Fruit fly (Drosophila melanogaster) whole organism, wandering third instar larva: ENCODE data around the gene CG7006.

ENCODE experiments used
- Abd-B ChIP-seq: fragments of >200 bp; optimal IDR thresholded peaks from 2 replicates; lab custom pipeline; 2017; ENCODE audit warnings: missing biosample characterization, missing genetic modification characterization
- CG32264 ChIP-seq: fragments of 200-800 bp; sonication (Bioruptor generic); optimal IDR thresholded peaks from 2 replicates; lab custom pipeline; 2016; ENCODE audit warnings: missing biosample characterization, missing genetic modification characterization
- CG9705 ChIP-seq: fragments of 200-800 bp; sonication (Bioruptor generic); optimal IDR thresholded peaks from 2 replicates; lab custom pipeline; 2018; ENCODE audit warnings: missing biosample characterization, mild to moderate bottlenecking, missing genetic modification characterization
- CrebA ChIP-seq: fragments of 200-800 bp; sonication (Bioruptor generic); optimal IDR thresholded peaks from 2 replicates; lab custom pipeline; 2016; ENCODE audit warnings: missing biosample characterization, mild to moderate bottlenecking, missing genetic modification characterization, borderline replicate concordance
- Dfd ChIP-seq: fragments of >200 bp; optimal IDR thresholded peaks from 2 replicates; lab custom pipeline; 2017; ENCODE audit warnings: missing biosample characterization, missing genetic modification characterization
- Dif ChIP-seq: fragments of 200-275, 200-300 bp; sonication (Bioruptor generic); optimal IDR thresholded peaks from 2 replicates; lab custom pipeline; 2018; ENCODE audit warnings: missing biosample characterization, missing genetic modification characterization; ENCODE audit not compliant: partially characterized antibody
- GATAd ChIP-seq: sonication (Bioruptor generic); optimal IDR thresholded peaks from 2 replicates; lab custom pipeline; 2016; ENCODE audit warnings: missing biosample characterization, missing genetic modification characterization
- HLH106 ChIP-seq: fragments of 200-800 bp; optimal IDR thresholded peaks from 3 replicates; lab custom pipeline; 2019; ENCODE audit warnings: missing biosample characterization, mild to moderate bottlenecking, missing genetic modification characterization, moderate library complexity
- Hnf4 ChIP-seq: fragments of 200-800 bp; sonication (Bioruptor generic); optimal IDR thresholded peaks from 2 replicates; lab custom pipeline; 2016; ENCODE audit warnings: missing biosample characterization, mild to moderate bottlenecking, missing genetic modification characterization
- Hr78 ChIP-seq: fragments of >200 bp; optimal IDR thresholded peaks from 2 replicates; lab custom pipeline; 2017; ENCODE audit warnings: missing biosample characterization, missing genetic modification characterization
- Hr83 ChIP-seq: fragments of 200-300 bp; sonication (Bioruptor generic); optimal IDR thresholded peaks from 2 replicates; lab custom pipeline; 2016; ENCODE audit warnings: missing biosample characterization, mild to moderate bottlenecking, missing genetic modification characterization, moderate library complexity; ENCODE audit not compliant: poor library complexity, severe bottlenecking
- Jra ChIP-seq: sonication (Bioruptor generic); optimal IDR thresholded peaks from 2 replicates; lab custom pipeline; 2016; ENCODE audit warnings: missing biosample characterization, missing genetic modification characterization
- Mio ChIP-seq: sonication (Bioruptor generic); optimal IDR thresholded peaks from 2 replicates; lab custom pipeline; 2016; ENCODE audit warnings: missing biosample characterization, missing genetic modification characterization
- Myc ChIP-seq: fragments of >200 bp; optimal IDR thresholded peaks from 2 replicates; lab custom pipeline; 2017
- N ChIP-seq: fragments of >200 bp; optimal IDR thresholded peaks from 2 replicates; lab custom pipeline; 2018; ENCODE audit warnings: missing biosample characterization, missing external identifiers, missing genetic modification characterization
- OdsH ChIP-seq: fragments of 200-800 bp; sonication (Bioruptor generic); optimal IDR thresholded peaks from 2 replicates; lab custom pipeline; 2016; ENCODE audit warnings: missing biosample characterization, mild to moderate bottlenecking, missing genetic modification characterization
- Rel ChIP-seq, 2 experiments: fragments of 200-800 bp; sonication (Bioruptor generic) in 1 of 2; optimal IDR thresholded peaks; 2 replicates in 1 of 2; 3 replicates in 1 of 2; lab custom pipeline; 2016 to 2019; ENCODE audit warnings: mild to moderate bottlenecking in 2 of 2, missing biosample characterization in 2 of 2, missing genetic modification characterization in 2 of 2, moderate library complexity in 1 of 2
- Sp1 ChIP-seq: fragments of 200-800 bp; sonication (Bioruptor generic); optimal IDR thresholded peaks from 3 replicates; lab custom pipeline; 2019; ENCODE audit warnings: missing biosample characterization, mild to moderate bottlenecking, missing genetic modification characterization, moderate library complexity
- Vsx2 ChIP-seq: fragments of 200-300, 225-300 bp; sonication (Bioruptor generic); optimal IDR thresholded peaks from 2 replicates; lab custom pipeline; 2018; ENCODE audit warnings: missing biosample characterization, missing genetic modification characterization; ENCODE audit not compliant: partially characterized antibody
- br ChIP-seq: fragments of 200-800 bp; sonication (Bioruptor generic); optimal IDR thresholded peaks from 2 replicates; lab custom pipeline; 2016; ENCODE audit warnings: missing biosample characterization, missing genetic modification characterization
- brk ChIP-seq: fragments of 200-800 bp; sonication (Bioruptor generic); optimal IDR thresholded peaks from 2 replicates; lab custom pipeline; 2016; ENCODE audit warnings: missing biosample characterization, mild to moderate bottlenecking, missing genetic modification characterization
- dmrt93B ChIP-seq: fragments of 200-800 bp; sonication (Bioruptor generic); optimal IDR thresholded peaks from 2 replicates; lab custom pipeline; 2018; ENCODE audit warnings: missing biosample characterization, mild to moderate bottlenecking, missing genetic modification characterization
- dsf ChIP-seq: sonication (Bioruptor generic); optimal IDR thresholded peaks from 2 replicates; lab custom pipeline; 2016; ENCODE audit warnings: missing biosample characterization, missing genetic modification characterization, borderline replicate concordance
- ey ChIP-seq: fragments of 200-800 bp; sonication (Bioruptor generic); optimal IDR thresholded peaks from 2 replicates; lab custom pipeline; 2016; ENCODE audit warnings: missing biosample characterization, missing genetic modification characterization
- foxo ChIP-seq, 2 experiments: fragments of 200-800 bp; sonication (Bioruptor generic); optimal IDR thresholded peaks; 2 replicates in 1 of 2; 3 replicates in 1 of 2; lab custom pipeline; 2016 to 2017; ENCODE audit warnings: missing biosample characterization in 2 of 2, missing genetic modification characterization in 2 of 2
- fru ChIP-seq: fragments of 200-800 bp; sonication (Bioruptor generic); optimal IDR thresholded peaks from 3 replicates; lab custom pipeline; 2016; ENCODE audit warnings: missing biosample characterization, mild to moderate bottlenecking, missing genetic modification characterization
- h ChIP-seq: fragments of 200-800 bp; sonication (Bioruptor generic); optimal IDR thresholded peaks from 3 replicates; lab custom pipeline; 2016; ENCODE audit warnings: missing biosample characterization, mild to moderate bottlenecking, missing genetic modification characterization
- jim ChIP-seq: fragments of 175-275, 200-325 bp; sonication (Bioruptor generic); optimal IDR thresholded peaks from 2 replicates; lab custom pipeline; 2016; ENCODE audit warnings: missing biosample characterization, mild to moderate bottlenecking, missing genetic modification characterization
- lola ChIP-seq: fragments of >200 bp; optimal IDR thresholded peaks from 2 replicates; lab custom pipeline; 2017; ENCODE audit warnings: missing biosample characterization, missing genetic modification characterization
- pan ChIP-seq: fragments of >200 bp; optimal IDR thresholded peaks from 2 replicates; lab custom pipeline; 2017
- psq ChIP-seq: fragments of 200-800 bp; sonication (Bioruptor generic); optimal IDR thresholded peaks from 3 replicates; lab custom pipeline; 2017; ENCODE audit warnings: missing biosample characterization, mild to moderate bottlenecking, missing genetic modification characterization, moderate library complexity
- sage ChIP-seq: fragments of 200-800 bp; sonication (Bioruptor generic); optimal IDR thresholded peaks from 2 replicates; lab custom pipeline; 2016; ENCODE audit warnings: missing biosample characterization, mild to moderate bottlenecking, missing genetic modification characterization
- sv ChIP-seq: fragments of 200-800 bp; sonication (Bioruptor generic); optimal IDR thresholded peaks from 3 replicates; lab custom pipeline; 2016; ENCODE audit warnings: missing biosample characterization, missing genetic modification characterization
- tai ChIP-seq: sonication (Bioruptor generic); optimal IDR thresholded peaks from 2 replicates; lab custom pipeline; 2016; ENCODE audit warnings: missing biosample characterization, missing genetic modification characterization
- usp ChIP-seq: fragments of >200 bp; optimal IDR thresholded peaks from 2 replicates; lab custom pipeline; 2017; ENCODE audit warnings: missing biosample characterization, missing genetic modification characterization
- woc ChIP-seq: sonication (Bioruptor generic); optimal IDR thresholded peaks from 2 replicates; lab custom pipeline; 2016; ENCODE audit warnings: missing biosample characterization, mild to moderate bottlenecking, missing genetic modification characterization

CG7006 gene

DNA sequence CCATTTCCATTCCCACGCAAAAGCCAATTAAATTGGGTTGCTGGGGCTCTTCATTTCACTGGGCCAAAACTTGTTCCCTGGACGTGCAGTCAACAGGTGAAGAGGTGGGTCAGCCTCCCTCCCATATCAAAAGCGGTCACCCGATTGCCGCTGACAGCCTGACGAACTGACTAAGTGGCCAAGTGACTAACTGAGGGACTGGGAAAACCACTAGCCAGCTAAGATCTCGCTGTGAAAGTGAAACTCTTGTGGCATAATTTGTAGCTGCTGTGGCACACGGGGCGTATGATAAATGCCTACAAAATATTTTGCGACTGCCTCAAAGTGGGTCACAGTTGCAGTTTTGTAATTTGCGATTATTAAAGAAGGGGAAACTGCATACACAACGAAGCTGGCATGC is 38.0 kb downstream of the CG7006 start:
- TF ChIP-seq ey (GFP tag; lab: Kevin White, UChicago) = no peak
- TF ChIP-seq Hnf4 (GFP tag; lab: Kevin White, UChicago) = no peak
- no peak for TF ChIP-seq sv (GFP tag; lab: Kevin White, UChicago)
- no peak for TF ChIP-seq sage (GFP tag; lab: Kevin White, UChicago)
- TF ChIP-seq woc = no peak
- no peak for TF ChIP-seq usp (GFP tag; lab: Kevin White, UChicago)
- TF ChIP-seq OdsH = no peak
- no peak for TF ChIP-seq CG32264 (GFP tag; lab: Kevin White, UChicago)
- TF ChIP-seq br (GFP tag; lab: Kevin White, UChicago) = no peak
- no peak for TF ChIP-seq N
- TF ChIP-seq Abd-B = no peak
- TF ChIP-seq Sp1 (GFP tag; lab: Kevin White, UChicago) = no peak
- TF ChIP-seq fru (GFP tag; lab: Kevin White, UChicago) = no peak
- no peak for TF ChIP-seq Hr83 (GFP tag; lab: Kevin White, UChicago)
- no peak for TF ChIP-seq CrebA
- TF ChIP-seq dmrt93B = no peak

DNA sequence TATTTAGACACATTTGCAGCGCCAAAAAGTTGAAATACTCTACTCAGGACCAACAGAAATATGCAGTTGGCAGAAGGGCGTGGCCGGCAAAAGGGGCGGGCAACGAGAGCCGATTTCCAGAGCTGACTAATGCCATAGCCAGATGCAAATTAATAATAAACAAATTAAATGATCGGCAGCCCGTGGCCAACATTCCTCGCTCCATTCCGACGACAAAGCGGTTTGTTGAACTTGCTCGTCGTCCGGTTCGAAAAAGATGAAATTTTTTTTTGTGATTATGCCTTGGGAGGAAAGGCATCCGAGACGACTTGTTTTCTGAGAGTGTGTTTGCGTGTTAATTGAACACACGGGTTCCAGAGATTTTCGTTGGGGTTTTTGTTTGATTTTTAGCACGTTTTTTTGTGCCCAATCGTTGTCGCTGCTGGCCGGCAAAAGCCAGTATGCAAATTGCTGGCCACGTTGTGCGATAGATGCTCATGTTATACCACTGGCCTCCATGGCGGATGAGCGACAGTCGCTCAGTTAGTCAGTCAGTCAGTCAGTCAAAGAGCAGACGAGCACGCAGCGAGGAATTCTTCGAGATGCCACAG is 39.0 kb downstream of the CG7006 start:
- no peak for TF ChIP-seq Dif
- TF ChIP-seq br (GFP tag; lab: Kevin White, UChicago) = peak; percentile 10
- no peak for TF ChIP-seq Hr83 (GFP tag; lab: Kevin White, UChicago)
- TF ChIP-seq Rel (GFP tag; optimal IDR thresholded peaks at IDR 0.05; lab: Kevin White, UChicago) = no peak
- TF ChIP-seq Rel (tag; optimal IDR thresholded peaks at IDR 0.05; lab: Kevin White, UChicago) = peak; percentile 76
- TF ChIP-seq h (GFP tag; lab: Kevin White, UChicago) = peak; percentile 54
- peak; percentile 10 for TF ChIP-seq Vsx2 (GFP tag; lab: Kevin White, UChicago)

DNA sequence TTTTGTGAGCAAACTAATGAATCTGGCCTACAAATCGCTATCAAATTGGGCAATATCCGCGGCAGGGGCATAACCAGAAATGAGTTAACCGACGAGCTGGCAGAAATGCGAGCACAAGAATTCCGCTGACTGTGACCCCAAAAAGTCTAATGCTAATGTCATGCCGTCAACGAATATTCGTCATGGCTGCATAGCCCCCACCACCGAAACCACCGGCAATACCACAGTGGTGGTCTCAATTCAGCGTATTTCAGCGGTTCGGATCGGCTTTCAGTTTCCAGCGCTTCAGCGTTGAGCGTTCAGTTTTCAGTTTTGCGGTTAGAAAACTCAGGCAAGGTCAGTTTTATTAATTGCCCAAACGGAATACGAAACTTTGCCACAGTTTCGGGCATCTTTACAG is 39.8 kb downstream of the CG7006 start:
- no peak for TF ChIP-seq Sp1 (GFP tag; lab: Kevin White, UChicago)
- TF ChIP-seq fru (GFP tag; lab: Kevin White, UChicago) = no peak
- TF ChIP-seq brk (GFP tag; lab: Kevin White, UChicago) = no peak
- no peak for TF ChIP-seq Mio (GFP tag; lab: Kevin White, UChicago)
- TF ChIP-seq jim (GFP tag; lab: Kevin White, UChicago) = no peak
- TF ChIP-seq usp (GFP tag; lab: Kevin White, UChicago) = no peak
- TF ChIP-seq sv (GFP tag; lab: Kevin White, UChicago) = no peak
- no peak for TF ChIP-seq dsf
- no peak for TF ChIP-seq br (GFP tag; lab: Kevin White, UChicago)
- TF ChIP-seq Hr78 = no peak
- no peak for TF ChIP-seq GATAd (GFP tag; lab: Kevin White, UChicago)

DNA sequence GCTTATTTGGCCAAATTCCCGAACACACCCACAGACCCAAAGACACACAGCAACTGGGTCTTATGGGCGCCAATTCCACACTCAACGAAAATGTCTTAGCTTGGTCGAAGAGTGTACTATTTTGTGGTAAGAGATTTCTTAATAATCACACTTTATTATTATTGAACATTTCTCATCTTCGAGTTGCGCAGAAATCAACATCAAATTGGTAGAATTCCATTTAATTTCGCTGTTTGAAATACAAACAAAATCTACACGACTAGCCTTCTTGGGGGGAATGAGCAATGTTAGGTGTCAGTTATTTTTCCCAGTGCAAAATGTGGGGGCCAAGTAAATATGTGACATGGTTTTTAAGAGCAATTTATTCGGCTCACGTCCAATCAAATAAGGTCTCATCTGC is 40.5 kb downstream of the CG7006 start:
- TF ChIP-seq foxo (GFP tag; optimal IDR thresholded peaks at IDR 0.05; lab: Kevin White, UChicago) = no peak
- no peak for TF ChIP-seq sage (GFP tag; lab: Kevin White, UChicago)

DNA sequence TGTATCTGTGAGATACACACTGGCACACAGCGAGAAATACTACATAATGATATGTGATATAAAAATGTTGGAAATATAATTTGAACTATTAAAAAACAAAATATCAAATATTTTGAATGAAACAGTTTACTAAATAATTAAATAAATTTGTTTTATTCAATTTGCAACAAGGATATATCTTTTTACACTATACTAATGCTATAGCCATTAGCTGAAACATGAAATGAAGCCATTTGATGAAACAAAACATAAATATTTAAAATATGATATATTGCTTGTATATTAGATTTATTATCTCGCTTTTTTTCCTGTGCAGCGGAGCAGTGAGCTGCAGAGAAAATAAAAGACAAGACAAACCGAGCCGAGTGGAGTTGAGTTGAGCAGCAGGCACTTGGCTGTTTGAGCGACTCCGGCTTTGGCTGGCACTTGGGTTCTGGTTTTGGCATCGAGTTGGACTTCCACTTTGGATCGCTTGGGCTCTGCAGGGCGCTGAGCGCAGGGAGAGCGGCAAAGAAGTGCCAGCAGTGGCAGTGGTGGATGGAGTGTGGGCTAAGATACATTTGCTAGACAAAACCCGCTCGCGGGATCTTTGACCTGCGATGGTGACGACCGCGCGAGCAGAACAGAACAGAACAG is 43.0 kb downstream of the CG7006 start:
- no peak for TF ChIP-seq usp (GFP tag; lab: Kevin White, UChicago)
- TF ChIP-seq woc = peak; percentile 37
- no peak for TF ChIP-seq Hnf4 (GFP tag; lab: Kevin White, UChicago)
- TF ChIP-seq brk (GFP tag; lab: Kevin White, UChicago) = no peak
- TF ChIP-seq sv (GFP tag; lab: Kevin White, UChicago) = peak; percentile 44
- TF ChIP-seq CG32264 (GFP tag; lab: Kevin White, UChicago) = no peak
- TF ChIP-seq foxo (GFP tag; optimal IDR thresholded peaks at IDR 0.05; lab: Kevin White, UChicago) = peak in 1 of 2 experiments; percentile 88
- TF ChIP-seq Vsx2 (GFP tag; lab: Kevin White, UChicago) = peak; percentile 0
- peak; percentile 43 for TF ChIP-seq CG9705 (GFP tag; lab: Kevin White, UChicago)
- peak; percentile 9 for TF ChIP-seq CrebA
- TF ChIP-seq Sp1 (GFP tag; lab: Kevin White, UChicago) = peak; percentile 94
- no peak for TF ChIP-seq Hr78
- peak; percentile 87 for TF ChIP-seq psq
- TF ChIP-seq dmrt93B = peak; percentile 66
- TF ChIP-seq N = no peak
- TF ChIP-seq Abd-B = no peak
- TF ChIP-seq Jra (GFP tag; lab: Kevin White, UChicago) = peak; percentile 14
- TF ChIP-seq Mio (GFP tag; lab: Kevin White, UChicago) = no peak
- TF ChIP-seq Dif = no peak
- TF ChIP-seq tai (GFP tag; lab: Kevin White, UChicago) = no peak
- no peak for TF ChIP-seq Hr83 (GFP tag; lab: Kevin White, UChicago)
- no peak for TF ChIP-seq pan (lab: Kevin White, UChicago)
- TF ChIP-seq fru (GFP tag; lab: Kevin White, UChicago) = peak; percentile 82
- TF ChIP-seq HLH106 (tag; lab: Kevin White, UChicago) = peak; percentile 91
- peak; percentile 73 for TF ChIP-seq h (GFP tag; lab: Kevin White, UChicago)
- no peak for TF ChIP-seq jim (GFP tag; lab: Kevin White, UChicago)
- no peak for TF ChIP-seq lola (GFP tag; lab: Kevin White, UChicago)
- peak; percentile 2 for TF ChIP-seq sage (GFP tag; lab: Kevin White, UChicago)
- TF ChIP-seq dsf = peak; percentile 16
- no peak for TF ChIP-seq Myc
- no peak for TF ChIP-seq Dfd (GFP tag; lab: Kevin White, UChicago)
